Worm (Caenorhabditis elegans) whole organism, L2 larva: ENCODE measurements around the gene C08F11.13.
"Not testable (repeated sequence)": the region's sequence is repeated elsewhere in the genome, so short reads cannot be mapped to it uniquely, and the experiment has no call there.

Source experiments
- Y55F3AM.14 ChIP-seq: fragments of 200-800 bp; sonication (Bioruptor generic); optimal IDR thresholded peaks from 2 replicates; lab custom pipeline; 2018; ENCODE audit warnings: mild to moderate bottlenecking, missing genetic modification characterization, missing compliant biosample characterization
- aly-2 ChIP-seq: fragments of 150-350 bp; optimal IDR thresholded peaks from 2 replicates; lab custom pipeline; 2014; ENCODE audit warnings: missing biosample characterization, missing genetic modification characterization
- ama-1 ChIP-seq: fragments of 150-350 bp; optimal IDR thresholded peaks from 2 replicates; lab custom pipeline; 2018; ENCODE audit warnings: inconsistent platforms
- blmp-1 ChIP-seq: sonication (generic microtip); optimal IDR thresholded peaks from 2 replicates; lab custom pipeline; 2017; ENCODE audit warnings: missing genetic modification characterization, mild to moderate bottlenecking, missing compliant biosample characterization, antibody characterized with exemption, moderate library complexity; ENCODE audit not compliant: insufficient read depth
- elt-3 ChIP-seq: sonication (generic microtip); optimal IDR thresholded peaks from 2 replicates; lab custom pipeline; 2017; ENCODE audit warnings: missing biosample characterization, missing genetic modification characterization
- fos-1 ChIP-seq: fragments of 150-350 bp; optimal IDR thresholded peaks from 2 replicates; lab custom pipeline; 2014; ENCODE audit warnings: missing biosample characterization, missing genetic modification characterization
- lin-39 ChIP-seq: fragments of 150-350 bp; optimal IDR thresholded peaks from 2 replicates; lab custom pipeline; 2014; ENCODE audit warnings: missing biosample characterization, missing genetic modification reagents, missing genetic modification characterization
- nhr-11 ChIP-seq: fragments of 150-350 bp; optimal IDR thresholded peaks from 2 replicates; lab custom pipeline; 2014; ENCODE audit warnings: missing biosample characterization, missing genetic modification characterization
- nhr-25 ChIP-seq: fragments of 150-350 bp; sonication (generic microtip); optimal IDR thresholded peaks from 3 replicates; lab custom pipeline; 2014; ENCODE audit warnings: missing biosample characterization, missing genetic modification characterization
- nhr-77 ChIP-seq: fragments of 150-350 bp; optimal IDR thresholded peaks from 2 replicates; lab custom pipeline; 2014; ENCODE audit warnings: missing biosample characterization, missing genetic modification characterization
- zag-1 ChIP-seq: fragments of 150-350 bp; optimal IDR thresholded peaks from 2 replicates; lab custom pipeline; 2014; ENCODE audit warnings: missing biosample characterization, missing genetic modification characterization

- not testable (repeated sequence) for TF ChIP-seq lin-39 (tag; lab: Kevin White, UChicago); Y55F3AM.14 (GFP tag; lab: Kevin White, UChicago); aly-2 (tag; lab: Kevin White, UChicago); blmp-1; nhr-25 (tag; lab: Kevin White, UChicago); ama-1 (lab: Kevin White, UChicago); fos-1 (tag; lab: Kevin White, UChicago); nhr-77 (tag; lab: Kevin White, UChicago); elt-3; nhr-11; zag-1
Observed at ce11 chrIV:13578953-13579352, 30.7 kb downstream of the C08F11.13 start, which contains the start of gene sru-16.
